Worm (Caenorhabditis elegans): ENCODE measurements around the gene C27D9.1.

The C27D9.1 gene

ce11 chrII:4749581-4749980 is 3.6 kb upstream of the C27D9.1 start, which contains the start of gene F41C3.2:
F41C3.2 (plus strand) TSS chrII:4749968.
- peak; percentile 22 for TF ChIP-seq nhr-71 (tag; optimal IDR thresholded peaks at IDR 0.05)
- no peak for TF ChIP-seq vab-15 (tag; optimal IDR thresholded peaks at IDR 0.05)
- no peak for TF ChIP-seq lir-3 (tag; optimal IDR thresholded peaks at IDR 0.05; ENCODE audit: poor library complexity)
- TF ChIP-seq egl-27 (tag; optimal IDR thresholded peaks at IDR 0.05) = no peak
- TF ChIP-seq nhr-90 (tag; optimal IDR thresholded peaks at IDR 0.05; ENCODE audit: poor library complexity) = peak; percentile 56
- peak in 3 of 6 experiments; percentile 18 to 83 (median 35) for TF ChIP-seq elt-3 (tag; optimal IDR thresholded peaks at IDR 0.05)
- no peak for TF ChIP-seq ceh-90 (tag; optimal IDR thresholded peaks at IDR 0.05)
- no peak for TF ChIP-seq fos-1 (tag; optimal IDR thresholded peaks at IDR 0.05)
- no peak for TF ChIP-seq dpl-1 (GFP tag; optimal IDR thresholded peaks at IDR 0.05)
- TF ChIP-seq ztf-11 (tag; optimal IDR thresholded peaks at IDR 0.05) = no peak
- no peak for TF ChIP-seq ceh-8 (GFP tag; optimal IDR thresholded peaks at IDR 0.05)
- peak in 1 of 2 experiments; percentile 58 for TF ChIP-seq lsy-2 (tag; optimal IDR thresholded peaks at IDR 0.05)
- no peak for TF ChIP-seq nhr-77 (tag; optimal IDR thresholded peaks at IDR 0.05)
- peak; percentile 26 for TF ChIP-seq nhr-47 (tag; optimal IDR thresholded peaks at IDR 0.05)
- no peak for TF ChIP-seq nhr-28 (tag; optimal IDR thresholded peaks at IDR 0.05)
- TF ChIP-seq lin-14 (GFP tag; optimal IDR thresholded peaks at IDR 0.05) = peak; percentile 17
- peak; percentile 18 for TF ChIP-seq nhr-20 (tag; optimal IDR thresholded peaks at IDR 0.05)
- no peak for TF ChIP-seq sox-4 (tag; optimal IDR thresholded peaks at IDR 0.05)
- TF ChIP-seq nhr-85 (tag) = peak; percentile 83
- no peak for TF ChIP-seq Y116A8C.19 (tag; optimal IDR thresholded peaks at IDR 0.05; ENCODE audit: borderline replicate concordance)
- TF ChIP-seq snu-23 (GFP tag; optimal IDR thresholded peaks at IDR 0.05) = peak; percentile 6

ce11 chrII:4752257-4752728 is 920 bp upstream of the C27D9.1 start, which contains the start of gene F41C3.1:
F41C3.1 (plus strand) TSS chrII:4752307.
- no peak for TF ChIP-seq elt-3 (tag; optimal IDR thresholded peaks at IDR 0.05)
- peak; percentile 8 for TF ChIP-seq nhr-85 (tag)

ce11 chrII:4755654-4756053 is 2.4 kb downstream of the C27D9.1 start:
- TF ChIP-seq isw-1 (GFP tag; IDR thresholded peaks at IDR 0.05) (no peak), hpl-2 (GFP tag; optimal IDR thresholded peaks at IDR 0.05) (no peak), ztf-4 (tag; optimal IDR thresholded peaks at IDR 0.05) (no peak), egl-27 (tag; optimal IDR thresholded peaks at IDR 0.05) (no peak), F16B12.6 (tag; optimal IDR thresholded peaks at IDR 0.05) (no peak), ces-1 (GFP tag; optimal IDR thresholded peaks at IDR 0.05) (no peak), unc-30 (tag; optimal IDR thresholded peaks at IDR 0.05) (no peak)

ce11 chrII:4756751-4757150 is 3.5 kb downstream of the C27D9.1 start, which contains the start of gene C27D9.2:
C27D9.2 (minus strand) TSS chrII:4756851.
- TF ChIP-seq lin-35 (GFP tag; optimal IDR thresholded peaks at IDR 0.05) = no peak
- no peak for TF ChIP-seq C16A3.4 (tag; optimal IDR thresholded peaks at IDR 0.05)
- no peak for TF ChIP-seq tbx-2 (tag; optimal IDR thresholded peaks at IDR 0.05)
- no peak for TF ChIP-seq ztf-11 (tag; optimal IDR thresholded peaks at IDR 0.05)
- TF ChIP-seq ztf-4 (tag; optimal IDR thresholded peaks at IDR 0.05) = no peak
- TF ChIP-seq snpc-4 (tag; optimal IDR thresholded peaks at IDR 0.05) = no peak
- TF ChIP-seq mep-1 (tag; optimal IDR thresholded peaks at IDR 0.05) = no peak
- no peak for TF ChIP-seq efl-1 (optimal IDR thresholded peaks at IDR 0.05)
- TF ChIP-seq efl-1 (GFP tag; optimal IDR thresholded peaks at IDR 0.05 in 1 of 2) = no peak
- TF ChIP-seq fkh-8 (tag; optimal IDR thresholded peaks at IDR 0.05) = no peak
- TF ChIP-seq lir-3 (tag; optimal IDR thresholded peaks at IDR 0.05; ENCODE audit: poor library complexity) = no peak
- no peak for TF ChIP-seq unc-98 (GFP tag; IDR thresholded peaks at IDR 0.05)
- no peak for TF ChIP-seq nhr-47 (tag; optimal IDR thresholded peaks at IDR 0.05)
- no peak for TF ChIP-seq pqm-1 (tag; optimal IDR thresholded peaks at IDR 0.05)
